Worm (Caenorhabditis elegans) whole organism, late embryonic: ENCODE measurements around the gene T04B2.8.

Experiments used
- C38D4.7 ChIP-seq: fragments of 200-800 bp; sonication (Bioruptor generic); optimal IDR thresholded peaks from 2 replicates; lab custom pipeline; 2018; ENCODE audit warnings: mild to moderate bottlenecking, missing genetic modification characterization, moderate library complexity, missing compliant biosample characterization
- F13H6.1 ChIP-seq: sonication (generic microtip); optimal IDR thresholded peaks from 2 replicates; lab custom pipeline; 2016; ENCODE audit warnings: missing genetic modification characterization, missing compliant biosample characterization
- K02D7.2 ChIP-seq: sonication (generic microtip); optimal IDR thresholded peaks from 2 replicates; lab custom pipeline; 2017; ENCODE audit warnings: mild to moderate bottlenecking, missing genetic modification characterization, missing compliant biosample characterization
- K09A11.1 ChIP-seq: sonication (generic microtip); optimal IDR thresholded peaks from 2 replicates; lab custom pipeline; 2017; ENCODE audit warnings: antibody characterized with exemption, mild to moderate bottlenecking, missing genetic modification characterization, missing compliant biosample characterization; ENCODE audit not compliant: insufficient read depth
- ceh-24 ChIP-seq: sonication (generic microtip); optimal IDR thresholded peaks from 2 replicates; lab custom pipeline; 2016; ENCODE audit warnings: mild to moderate bottlenecking, missing genetic modification characterization, missing compliant biosample characterization
- ceh-45 ChIP-seq: fragments of 200-800 bp; sonication (Bioruptor generic); IDR thresholded peaks from 2 replicates; pipeline ENCODE4 v1.3.6; 2022; ENCODE audit warnings: missing genetic modification reagents, missing genetic modification characterization, missing compliant biosample characterization
- ceh-48 ChIP-seq: sonication (generic microtip); optimal IDR thresholded peaks from 2 replicates; lab custom pipeline; 2016; ENCODE audit warnings: missing genetic modification characterization, inconsistent platforms, missing compliant biosample characterization
- dve-1 ChIP-seq: sonication (generic microtip); optimal IDR thresholded peaks from 2 replicates; lab custom pipeline; 2017; ENCODE audit warnings: antibody characterized with exemption, mild to moderate bottlenecking, missing genetic modification characterization, missing compliant biosample characterization
- elt-2 ChIP-seq: sonication (generic microtip); optimal IDR thresholded peaks from 2 replicates; lab custom pipeline; 2016; ENCODE audit warnings: missing genetic modification reagents, missing genetic modification characterization, missing compliant biosample characterization
- elt-4 ChIP-seq: sonication (generic microtip); optimal IDR thresholded peaks from 2 replicates; lab custom pipeline; 2016; ENCODE audit warnings: missing genetic modification characterization, missing compliant biosample characterization
- eyg-1 ChIP-seq: sonication (generic microtip); optimal IDR thresholded peaks from 2 replicates; lab custom pipeline; 2016; ENCODE audit warnings: missing genotype, missing genetic modification characterization, missing compliant biosample characterization
- fkh-6 ChIP-seq: sonication (generic microtip); optimal IDR thresholded peaks from 2 replicates; lab custom pipeline; 2016; ENCODE audit warnings: missing genetic modification characterization, missing compliant biosample characterization
- gmeb-2 ChIP-seq: sonication (generic microtip); optimal IDR thresholded peaks from 2 replicates; lab custom pipeline; 2016; ENCODE audit warnings: missing genetic modification characterization, inconsistent platforms, missing compliant biosample characterization
- hlh-13 ChIP-seq: fragments of 200-800 bp; sonication (Bioruptor generic); optimal IDR thresholded peaks from 2 replicates; lab custom pipeline; 2018; ENCODE audit warnings: mild to moderate bottlenecking, missing genetic modification characterization, missing compliant biosample characterization
- hlh-6 ChIP-seq: sonication (generic microtip); optimal IDR thresholded peaks from 2 replicates; lab custom pipeline; 2016; ENCODE audit warnings: missing genotype, missing genetic modification characterization, missing compliant biosample characterization
- hlh-8 ChIP-seq: sonication (generic microtip); optimal IDR thresholded peaks from 2 replicates; lab custom pipeline; 2016; ENCODE audit warnings: missing genotype, missing genetic modification characterization, missing compliant biosample characterization
- lin-11 ChIP-seq: fragments of 200-800 bp; sonication (Bioruptor generic); optimal IDR thresholded peaks from 2 replicates; lab custom pipeline; 2018; ENCODE audit warnings: mild to moderate bottlenecking, missing genetic modification characterization, missing compliant biosample characterization
- madf-2 ChIP-seq: sonication (generic microtip); optimal IDR thresholded peaks from 2 replicates; lab custom pipeline; 2017; ENCODE audit warnings: missing genetic modification characterization, missing compliant biosample characterization
- nfya-1 ChIP-seq: sonication (generic microtip); optimal IDR thresholded peaks from 2 replicates; lab custom pipeline; 2017; ENCODE audit warnings: missing genetic modification characterization, mild to moderate bottlenecking, missing compliant biosample characterization, antibody characterized with exemption, moderate library complexity
- nhr-11 ChIP-seq: fragments of 150-350 bp; optimal IDR thresholded peaks from 2 replicates; lab custom pipeline; 2014; ENCODE audit warnings: missing biosample characterization, missing genetic modification characterization
- nhr-232 ChIP-seq: sonication (generic microtip); optimal IDR thresholded peaks from 2 replicates; lab custom pipeline; 2016; ENCODE audit warnings: missing genetic modification characterization, missing compliant biosample characterization
- npax-4 ChIP-seq: sonication (generic microtip); optimal IDR thresholded peaks from 2 replicates; lab custom pipeline; 2016; ENCODE audit warnings: missing genetic modification characterization, missing compliant biosample characterization
- pag-3 ChIP-seq: sonication (generic microtip); optimal IDR thresholded peaks from 2 replicates; lab custom pipeline; 2016; ENCODE audit warnings: missing compliant biosample characterization, missing genetic modification characterization, borderline replicate concordance
- pha-2 ChIP-seq: sonication (generic microtip); optimal IDR thresholded peaks from 2 replicates; lab custom pipeline; 2017; ENCODE audit warnings: mild to moderate bottlenecking, missing genetic modification characterization, missing compliant biosample characterization
- pros-1 ChIP-seq: fragments of 150-350 bp; optimal IDR thresholded peaks from 2 replicates; lab custom pipeline; 2014; ENCODE audit warnings: missing biosample characterization, missing genetic modification reagents, missing genetic modification characterization
- ref-2 ChIP-seq: sonication (generic microtip); optimal IDR thresholded peaks from 2 replicates; lab custom pipeline; 2016; ENCODE audit warnings: missing genetic modification characterization, missing compliant biosample characterization
- rnt-1 ChIP-seq: sonication (generic microtip); optimal IDR thresholded peaks from 2 replicates; lab custom pipeline; 2016; ENCODE audit warnings: missing genetic modification characterization, missing compliant biosample characterization
- sox-2 ChIP-seq: fragments of 200-800 bp; sonication (Bioruptor generic); IDR thresholded peaks from 2 replicates; pipeline ENCODE4 v1.3.6; 2022; ENCODE audit warnings: missing genetic modification reagents, missing genetic modification characterization, missing compliant biosample characterization
- tbx-2 ChIP-seq: sonication (generic microtip); optimal IDR thresholded peaks from 2 replicates; lab custom pipeline; 2016; ENCODE audit warnings: missing genetic modification characterization, missing compliant biosample characterization
- tbx-7 ChIP-seq: sonication (generic microtip); optimal IDR thresholded peaks from 2 replicates; lab custom pipeline; 2016; ENCODE audit warnings: missing genotype, missing genetic modification characterization, missing compliant biosample characterization
- ttx-3 ChIP-seq: sonication (generic microtip); optimal IDR thresholded peaks from 2 replicates; lab custom pipeline; 2016; ENCODE audit warnings: missing genetic modification reagents, missing genetic modification characterization, missing compliant biosample characterization
- unc-42 ChIP-seq: sonication (generic microtip); optimal IDR thresholded peaks from 2 replicates; lab custom pipeline; 2016; ENCODE audit warnings: missing genotype, missing genetic modification characterization, missing compliant biosample characterization
- unc-86 ChIP-seq: sonication (generic microtip); optimal IDR thresholded peaks from 2 replicates; lab custom pipeline; 2016; ENCODE audit warnings: missing genetic modification characterization, missing compliant biosample characterization

T04B2.8 gene

DNA sequence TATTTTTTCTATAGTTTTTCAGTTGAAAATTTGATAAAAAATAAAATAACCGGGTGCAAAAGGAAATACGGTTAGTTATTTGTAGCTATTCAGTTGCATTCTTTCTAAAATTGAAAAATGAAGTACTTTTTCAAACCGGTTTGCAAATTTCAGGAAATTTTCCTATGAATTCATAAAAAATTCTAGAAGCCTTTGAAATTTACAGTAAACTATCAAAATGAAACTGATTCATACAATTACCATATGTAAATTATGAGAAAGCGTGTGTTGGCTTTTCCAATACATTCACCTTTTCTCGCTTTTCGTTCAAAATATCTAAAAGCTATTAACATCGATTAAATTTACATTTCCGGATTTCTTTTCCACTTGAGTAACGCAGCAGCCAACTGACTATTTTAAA lies 34.0 kb downstream of the T04B2.8 start, which contains the start of gene ent-7:
TSS of gene ent-7 (plus strand) at position 301 of the 400 bp plus-strand sequence.
- TF ChIP-seq F13H6.1 (tag; lab: Kevin White, UChicago) = no peak
- TF ChIP-seq eyg-1 (tag; lab: Kevin White, UChicago) = no peak
- no peak for TF ChIP-seq ceh-48 (tag; lab: Kevin White, UChicago)

DNA sequence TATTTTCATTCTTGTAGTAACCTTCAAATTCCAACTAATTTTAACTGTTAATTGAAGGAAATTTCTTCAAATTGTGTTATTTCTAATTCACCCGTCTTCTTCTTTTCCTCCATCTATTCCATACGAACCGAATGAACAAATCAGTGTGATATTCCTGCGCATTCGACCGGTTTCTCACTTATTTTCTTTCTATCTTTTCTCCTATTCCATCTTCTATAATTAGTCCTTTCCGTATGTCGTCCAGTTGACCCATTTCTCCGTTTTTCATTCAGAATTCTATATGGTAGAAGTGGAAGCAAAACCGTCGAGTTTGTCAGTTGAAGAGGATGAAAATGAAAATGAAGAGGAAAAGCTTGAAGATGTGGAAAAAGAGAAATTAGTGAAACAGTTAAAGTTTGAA lies 41.5 kb downstream of the T04B2.8 start, which contains the start of gene magu-4:
TSS of gene magu-4 (plus strand) at position 218 of the 400 bp plus-strand sequence.
- no peak for TF ChIP-seq K09A11.1 (tag; lab: Kevin White, UChicago)
- no peak for TF ChIP-seq pha-2 (tag; lab: Kevin White, UChicago)
- no peak for TF ChIP-seq npax-4 (tag; lab: Kevin White, UChicago)
- no peak for TF ChIP-seq elt-2 (tag; lab: Kevin White, UChicago)
- TF ChIP-seq rnt-1 = no peak
- no peak for TF ChIP-seq madf-2 (tag; lab: Kevin White, UChicago)
- TF ChIP-seq ceh-48 (tag; lab: Kevin White, UChicago) = no peak
- TF ChIP-seq unc-42 (tag; lab: Kevin White, UChicago) = no peak
- no peak for TF ChIP-seq nhr-232 (tag; lab: Kevin White, UChicago)
- no peak for TF ChIP-seq ceh-24 (tag; lab: Kevin White, UChicago)

DNA sequence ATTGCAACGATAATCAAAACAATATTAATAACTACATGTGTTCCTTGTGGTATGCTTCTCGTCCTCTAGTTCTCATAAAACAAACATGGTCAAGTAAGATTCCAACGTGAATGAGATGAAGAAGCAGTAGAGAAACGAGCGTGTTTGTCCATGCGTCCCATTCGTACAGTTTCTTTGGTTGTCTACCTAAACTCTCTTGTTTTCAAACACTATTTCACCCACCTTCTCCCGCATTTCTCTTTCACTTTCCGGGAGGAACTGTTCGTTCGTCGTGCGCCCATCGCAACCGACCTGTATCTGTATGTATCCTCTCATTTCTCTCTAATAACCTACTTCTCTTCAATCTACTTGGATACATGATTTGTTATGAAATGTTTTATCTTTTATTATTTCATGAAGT lies 43.2 kb downstream of the T04B2.8 start:
- TF ChIP-seq ref-2 (tag; lab: Kevin White, UChicago) (peak; percentile 10), hlh-6 (tag; lab: Kevin White, UChicago) (no peak)
- TF ChIP-seq, all 69 proteins: peak for 1

DNA sequence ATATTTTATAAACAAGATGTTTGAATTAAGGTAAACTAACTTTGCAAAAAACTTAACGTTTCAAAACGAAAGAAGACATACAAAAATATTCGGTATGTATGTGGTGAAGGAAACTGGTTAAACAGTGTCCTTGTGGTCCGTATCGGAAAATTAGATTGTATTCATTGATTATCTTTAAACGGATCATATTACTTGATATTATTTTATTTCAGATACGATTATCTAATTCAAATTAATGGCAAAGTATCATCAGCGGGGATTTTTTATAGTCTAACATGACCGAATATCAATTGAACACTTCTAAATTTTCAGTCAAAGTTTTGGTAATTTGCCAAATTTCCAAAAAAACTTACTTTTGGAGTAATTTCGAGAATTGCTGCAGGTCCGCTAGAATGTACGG lies 44.2 kb downstream of the T04B2.8 start, which contains the start of gene C47E12.13:
TSS of gene C47E12.13 (minus strand) at position 101 of the 400 bp plus-strand sequence.
- TF ChIP-seq K09A11.1 (tag; lab: Kevin White, UChicago) (no peak), elt-2 (tag; lab: Kevin White, UChicago) (no peak), hlh-8 (tag; lab: Kevin White, UChicago) (no peak), eyg-1 (tag; lab: Kevin White, UChicago) (no peak), tbx-7 (tag; lab: Kevin White, UChicago) (no peak), nhr-232 (tag; lab: Kevin White, UChicago) (no peak), sox-2 (GFP tag; lab: Robert Waterston, UW) (no peak), hlh-13 (GFP tag; lab: Kevin White, UChicago) (no peak)

DNA sequence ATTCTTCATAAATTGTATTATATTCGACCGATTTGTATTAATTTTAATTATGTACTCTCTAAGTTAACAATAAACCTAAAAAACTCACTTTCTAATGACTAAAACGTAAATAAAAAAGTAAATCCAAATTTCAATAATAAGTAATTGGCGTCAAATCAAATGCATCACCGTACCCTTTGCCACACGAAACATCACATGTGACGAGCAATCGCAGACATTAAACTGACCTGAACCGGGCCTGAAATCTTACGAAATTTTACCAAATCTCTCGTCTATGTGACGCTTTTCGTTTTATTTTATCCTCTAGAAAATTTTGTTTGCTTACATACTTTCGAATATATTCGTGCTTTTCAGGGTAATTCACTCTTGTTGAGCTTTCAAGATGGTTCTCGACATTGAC lies 47.6 kb downstream of the T04B2.8 start, which contains the start of the genes C47E12.2 and sars-1:
TSS of gene C47E12.2 (minus strand) at position 131 of the 400 bp plus-strand sequence.
TSS of gene sars-1 (plus strand) at position 355 of the 400 bp plus-strand sequence.
- no peak for TF ChIP-seq ceh-45 (GFP tag; lab: Robert Waterston, UW)

DNA sequence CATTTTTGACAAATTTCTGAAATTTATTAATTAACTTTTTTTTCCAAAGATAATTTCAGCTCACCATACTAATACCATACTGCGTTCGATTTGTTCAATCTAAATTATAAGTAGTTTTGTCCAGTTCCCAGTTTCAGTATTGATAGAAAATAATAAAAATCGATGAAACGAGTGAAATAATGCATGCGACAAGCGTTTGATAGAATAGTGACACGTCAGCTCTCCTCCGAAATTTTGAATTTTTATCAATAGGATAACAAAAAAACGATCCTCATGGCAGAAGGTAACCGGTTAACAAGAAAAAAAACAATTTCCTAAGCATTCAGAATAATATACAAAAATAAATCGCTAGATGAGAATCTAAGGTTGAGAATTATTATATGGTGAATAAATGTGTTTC lies 49.2 kb downstream of the T04B2.8 start, which contains the start of gene C47E12.3:
TSS of gene C47E12.3 (minus strand) at position 101 of the 400 bp plus-strand sequence.
- TF ChIP-seq nhr-11 (tag; lab: Kevin White, UChicago) = no peak
- TF ChIP-seq pros-1 (tag; lab: Kevin White, UChicago) = no peak
- TF ChIP-seq ceh-24 (tag; lab: Kevin White, UChicago) = no peak
- TF ChIP-seq elt-4 (tag; lab: Kevin White, UChicago) = no peak
- no peak for TF ChIP-seq tbx-2 (tag; lab: Kevin White, UChicago)
- no peak for TF ChIP-seq tbx-7 (tag; lab: Kevin White, UChicago)
- no peak for TF ChIP-seq lin-11
- TF ChIP-seq unc-42 (tag; lab: Kevin White, UChicago) = no peak
- no peak for TF ChIP-seq gmeb-2 (tag; lab: Kevin White, UChicago)
- TF ChIP-seq eyg-1 (tag; lab: Kevin White, UChicago) = no peak
- TF ChIP-seq C38D4.7 = no peak
- no peak for TF ChIP-seq pag-3 (tag; lab: Kevin White, UChicago)
- TF ChIP-seq elt-2 (tag; lab: Kevin White, UChicago) = no peak
- no peak for TF ChIP-seq pha-2 (tag; lab: Kevin White, UChicago)
- TF ChIP-seq fkh-6 = no peak
- TF ChIP-seq nfya-1 (tag; lab: Kevin White, UChicago) = no peak
- no peak for TF ChIP-seq ttx-3 (tag; lab: Kevin White, UChicago)
- TF ChIP-seq dve-1 = no peak
- no peak for TF ChIP-seq unc-86 (tag; lab: Kevin White, UChicago)
- no peak for TF ChIP-seq K02D7.2 (tag; lab: Kevin White, UChicago)
